Fruit fly (Drosophila melanogaster) whole organism, larva: ENCODE results near the gene Frq1.

Experiments
- noc ChIP-seq: fragments of 200-800 bp; sonication (Bioruptor generic); optimal IDR thresholded peaks from 3 replicates; lab custom pipeline; 2019; ENCODE audit warnings: missing biosample characterization, mild to moderate bottlenecking, missing genetic modification characterization, moderate library complexity

Gene Frq1

dm6 chrX:18158967-18159366 is 3.8 kb downstream of the Frq1 start:
- no peak for TF ChIP-seq noc

- no peak for TF ChIP-seq noc
These were observed 22.1 kb downstream of the Frq1 start, which contains the start of gene Frq2 for dm6 chrX:18177312-18177711. Gene Frq2, plus strand, starts transcription at chrX:18177612.

dm6 chrX:18179372-18179771 is 24.2 kb downstream of the Frq1 start, which contains the start of gene Andorra:
Gene Andorra, minus strand, starts transcription at chrX:18179472.
- TF ChIP-seq noc = no peak

- TF ChIP-seq noc = no peak
These were observed 26.0 kb downstream of the Frq1 start for dm6 chrX:18181152-18181551.

dm6 chrX:18185944-18186343 is 30.8 kb downstream of the Frq1 start:
- TF ChIP-seq noc = no peak

DNA sequence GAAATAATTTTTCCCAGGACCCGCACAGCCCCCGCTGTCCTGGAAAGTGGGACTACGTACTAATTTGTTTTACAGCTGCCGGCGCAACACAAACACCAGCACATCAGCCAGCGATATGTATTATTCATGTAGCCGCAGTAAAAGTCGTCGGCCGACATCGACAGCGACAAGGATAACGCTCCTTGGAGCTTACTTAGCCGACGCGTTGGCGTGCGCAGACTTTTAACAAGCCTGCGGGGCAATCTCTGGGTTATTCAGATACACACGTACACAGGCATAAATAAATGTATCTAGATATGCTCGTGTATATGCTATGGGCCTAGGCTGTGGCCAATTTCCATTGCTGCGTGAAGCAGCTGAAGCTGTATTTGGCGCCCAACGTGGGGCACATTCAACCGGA is 42.5 kb downstream of the Frq1 start:
- TF ChIP-seq noc = no peak

dm6 chrX:18205044-18205443 is 49.9 kb downstream of the Frq1 start, which contains the start of gene Hesr:
Gene Hesr, minus strand, starts transcription at chrX:18205144.
- no peak for TF ChIP-seq noc

- TF ChIP-seq noc = no peak
These were observed 52.4 kb downstream of the Frq1 start for dm6 chrX:18207533-18207932.

- no peak for TF ChIP-seq noc
These were observed 53.1 kb downstream of the Frq1 start for dm6 chrX:18208079-18208865.

DNA sequence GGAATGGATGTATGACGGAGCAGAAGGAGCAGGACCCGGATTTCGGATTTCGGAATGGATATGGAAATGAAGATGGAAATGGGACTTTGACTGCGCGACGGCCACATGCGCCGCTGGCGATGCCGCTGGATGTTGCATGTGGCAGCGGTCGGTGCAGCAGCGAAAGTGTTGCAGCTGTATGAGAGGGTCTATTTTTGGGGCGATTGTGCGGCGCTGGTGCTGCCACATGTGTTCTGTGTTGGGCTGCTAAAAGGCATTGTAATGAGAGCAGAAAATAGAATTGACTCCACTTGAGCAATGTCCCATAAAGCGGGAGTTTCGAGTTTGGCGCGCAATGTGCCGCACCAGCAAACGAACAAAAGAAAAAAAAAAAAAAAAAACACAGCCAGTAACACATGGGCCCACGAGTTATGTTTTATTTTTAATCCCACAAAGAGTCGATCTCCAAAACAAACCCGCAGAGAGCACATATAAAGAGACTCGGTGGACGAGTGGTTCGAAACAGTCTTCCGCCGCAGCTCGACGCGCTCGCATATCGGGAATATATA is 53.8 kb downstream of the Frq1 start, which contains the start of gene Him:
TSS of gene Him (plus strand) at position 498 of the 548 bp plus-strand sequence.
- TF ChIP-seq noc = no peak
